Fruit fly (Drosophila melanogaster) whole organism, embryonic: Measurements from ENCODE around the gene CG42494.

ENCODE experiments used
- B-H1 ChIP-seq: fragments of 200-800 bp; sonication (Bioruptor generic); IDR thresholded peaks from 3 replicates; pipeline ENCODE4 v1.3.6; 2022; ENCODE audit warnings: missing biosample characterization, missing genetic modification characterization
- BEAF-32 ChIP-seq: fragments of 200-800 bp; sonication (Bioruptor generic); optimal IDR thresholded peaks from 3 replicates; lab custom pipeline; 2017; ENCODE audit warnings: missing biosample characterization, missing genetic modification characterization, mild to moderate bottlenecking, moderate library complexity, missing genetic modification reagents
- CG11504 ChIP-seq: fragments of 200-800 bp; sonication (Bioruptor generic); optimal IDR thresholded peaks from 3 replicates; lab custom pipeline; 2019; ENCODE audit warnings: missing biosample characterization, mild to moderate bottlenecking, missing genetic modification characterization, moderate library complexity
- CG12391 ChIP-seq: fragments of 200-800 bp; sonication (Bioruptor generic); optimal IDR thresholded peaks from 3 replicates; lab custom pipeline; 2018; ENCODE audit warnings: missing biosample characterization, mild to moderate bottlenecking, missing genetic modification characterization, moderate library complexity
- CG12659 ChIP-seq: fragments of 200-800 bp; sonication (Bioruptor generic); optimal IDR thresholded peaks from 3 replicates; lab custom pipeline; 2017; ENCODE audit warnings: mild to moderate bottlenecking, missing biosample characterization, missing genetic modification reagents, missing genetic modification characterization
- CG12942 ChIP-seq: fragments of 200-800 bp; sonication (Bioruptor generic); optimal IDR thresholded peaks from 3 replicates; lab custom pipeline; 2016; ENCODE audit warnings: missing biosample characterization, missing genetic modification characterization
- CG1602 ChIP-seq: fragments of 200-800 bp; sonication (Bioruptor generic); optimal IDR thresholded peaks from 3 replicates; lab custom pipeline; 2016; ENCODE audit warnings: missing biosample characterization, missing genetic modification characterization
- CG16813 ChIP-seq: fragments of 200-800 bp; sonication (Bioruptor generic); IDR thresholded peaks from 3 replicates; pipeline ENCODE4 v1.3.6; 2022; ENCODE audit warnings: missing biosample characterization, missing genetic modification characterization; ENCODE audit not compliant: partially characterized antibody
- CG17328 ChIP-seq: fragments of 200-800 bp; sonication (Bioruptor generic); IDR thresholded peaks from 2 replicates; pipeline ENCODE4 v1.3.6; 2022; ENCODE audit warnings: missing biosample characterization, missing genetic modification characterization
- CG17829 ChIP-seq: fragments of 200-800 bp; optimal IDR thresholded peaks from 2 replicates; lab custom pipeline; 2019; ENCODE audit warnings: missing biosample characterization, mild to moderate bottlenecking, missing genetic modification characterization, moderate library complexity
- CG18476 ChIP-seq: fragments of 200-800 bp; sonication (Bioruptor generic); optimal IDR thresholded peaks from 2 replicates; lab custom pipeline; 2016; ENCODE audit warnings: missing biosample characterization, mild to moderate bottlenecking, missing genetic modification characterization
- CG3065 ChIP-seq: fragments of 200-800 bp; sonication (Bioruptor generic); optimal IDR thresholded peaks from 2 replicates; lab custom pipeline; 2016; ENCODE audit warnings: missing biosample characterization, missing genetic modification characterization
- CG31441 ChIP-seq: fragments of 200-800 bp; sonication (Bioruptor generic); IDR thresholded peaks from 2 replicates; pipeline ENCODE4 v1.3.6; 2022; ENCODE audit warnings: missing biosample characterization, missing genetic modification characterization
- CG32772 ChIP-seq: fragments of 200-800 bp; sonication (Bioruptor generic); IDR thresholded peaks from 2 replicates; pipeline ENCODE4 v1.3.6; 2022; ENCODE audit warnings: missing biosample characterization, missing genetic modification characterization
- CG34376 ChIP-seq: fragments of 200-800 bp; sonication (Bioruptor generic); optimal IDR thresholded peaks from 2 replicates; lab custom pipeline; 2018; ENCODE audit warnings: missing biosample characterization, mild to moderate bottlenecking, missing genetic modification characterization
- CG3995 ChIP-seq: fragments of 200-800 bp; sonication (Bioruptor generic); optimal IDR thresholded peaks from 3 replicates; lab custom pipeline; 2016; ENCODE audit warnings: missing biosample characterization, missing genetic modification characterization
- CG4328 ChIP-seq: fragments of 200-800 bp; sonication (Bioruptor generic); optimal IDR thresholded peaks from 3 replicates; lab custom pipeline; 2017; ENCODE audit warnings: missing biosample characterization, missing genetic modification reagents, missing genetic modification characterization
- CG4617 ChIP-seq: fragments of 200-800 bp; sonication (Bioruptor generic); optimal IDR thresholded peaks from 3 replicates; lab custom pipeline; 2016; ENCODE audit warnings: missing biosample characterization, missing genetic modification characterization, borderline replicate concordance
- CG4707 ChIP-seq: fragments of 200-800 bp; sonication (Bioruptor generic); optimal IDR thresholded peaks from 2 replicates; lab custom pipeline; 2018; ENCODE audit warnings: missing biosample characterization, mild to moderate bottlenecking, missing genetic modification characterization, moderate library complexity
- CG6765 ChIP-seq: fragments of 200-800 bp; sonication (Bioruptor generic); optimal IDR thresholded peaks from 3 replicates; lab custom pipeline; 2017; ENCODE audit warnings: missing biosample characterization, mild to moderate bottlenecking, missing genetic modification characterization
- CG7556 ChIP-seq: fragments of 200-800 bp; sonication (Bioruptor generic); optimal IDR thresholded peaks from 2 replicates; lab custom pipeline; 2017; ENCODE audit warnings: missing biosample characterization, mild to moderate bottlenecking, missing genetic modification characterization
- CG8281 ChIP-seq: fragments of 200-800 bp; sonication (Bioruptor generic); optimal IDR thresholded peaks from 2 replicates; lab custom pipeline; 2018; ENCODE audit warnings: missing biosample characterization, mild to moderate bottlenecking, missing genetic modification characterization, moderate library complexity
- CG8388 ChIP-seq: fragments of 200-800 bp; sonication (Bioruptor generic); optimal IDR thresholded peaks from 2 replicates; lab custom pipeline; 2019; ENCODE audit warnings: missing biosample characterization, mild to moderate bottlenecking, missing genetic modification characterization, moderate library complexity
- CG8924 ChIP-seq: fragments of 200-800 bp; optimal IDR thresholded peaks from 3 replicates; lab custom pipeline; 2019; ENCODE audit warnings: missing biosample characterization, mild to moderate bottlenecking, missing genetic modification characterization, moderate library complexity
- CG9797 ChIP-seq: fragments of 200-800 bp; sonication (Bioruptor generic); optimal IDR thresholded peaks from 3 replicates; lab custom pipeline; 2018; ENCODE audit warnings: missing biosample characterization, mild to moderate bottlenecking, missing genetic modification characterization
- CG9932 ChIP-seq: fragments of 200-800 bp; sonication (Bioruptor generic); IDR thresholded peaks from 2 replicates; pipeline ENCODE4 v1.3.6; 2022; ENCODE audit warnings: missing biosample characterization, missing genetic modification characterization
- Dbx ChIP-seq: fragments of 200-800 bp; sonication (Bioruptor generic); IDR thresholded peaks from 3 replicates; pipeline ENCODE4 v1.3.6; 2022; ENCODE audit warnings: missing biosample characterization, missing genetic modification characterization
- Doc3 ChIP-seq: fragments of 200-800 bp; sonication (Bioruptor generic); IDR thresholded peaks from 3 replicates; pipeline ENCODE4 v1.3.6; 2022; ENCODE audit warnings: missing biosample characterization, missing genetic modification characterization; ENCODE audit not compliant: partially characterized antibody
- E2f2 ChIP-seq: fragments of 200-800 bp; sonication (Bioruptor generic); IDR thresholded peaks from 2 replicates; pipeline ENCODE4 v1.3.6; 2022; ENCODE audit warnings: missing biosample characterization, missing genetic modification characterization
- HLHmδ ChIP-seq: fragments of 200-800 bp; sonication (Bioruptor generic); optimal IDR thresholded peaks from 2 replicates; lab custom pipeline; 2018; ENCODE audit warnings: missing biosample characterization, mild to moderate bottlenecking, missing genetic modification characterization, moderate library complexity
- Hr3 ChIP-seq: fragments of 200-800 bp; sonication (Bioruptor generic); optimal IDR thresholded peaks from 3 replicates; lab custom pipeline; 2016; ENCODE audit warnings: missing biosample characterization, missing genetic modification characterization
- MBD-R2 ChIP-seq: fragments of 200-800 bp; sonication (Bioruptor generic); IDR thresholded peaks from 2 replicates; pipeline ENCODE4 v1.3.6; 2022; ENCODE audit warnings: missing biosample characterization, missing genetic modification characterization
- Spps ChIP-seq: fragments of 200-800 bp; sonication (Bioruptor generic); optimal IDR thresholded peaks from 2 replicates; lab custom pipeline; 2018; ENCODE audit warnings: missing biosample characterization, mild to moderate bottlenecking, missing genetic modification characterization
- Ssrp ChIP-seq: fragments of 200-800 bp; sonication (Bioruptor generic); optimal IDR thresholded peaks from 2 replicates; lab custom pipeline; 2018; ENCODE audit warnings: missing biosample characterization, mild to moderate bottlenecking, missing genetic modification characterization, moderate library complexity
- Stat92E ChIP-seq, 3 experiments: fragments of >200 bp in 2 of 3; fragments of 200-800 bp in 1 of 3; sonication (Bioruptor generic) in 1 of 3; optimal IDR thresholded peaks; 2 replicates each; lab custom pipeline; 2017 to 2019; ENCODE audit warnings: missing biosample characterization in 3 of 3, missing genetic modification characterization in 3 of 3, mild to moderate bottlenecking in 1 of 3, moderate library complexity in 1 of 3
- abd-A ChIP-seq: fragments of 200-800 bp; sonication (Bioruptor generic); optimal IDR thresholded peaks from 3 replicates; lab custom pipeline; 2019; ENCODE audit warnings: missing biosample characterization, mild to moderate bottlenecking, missing genetic modification characterization, moderate library complexity
- chinmo ChIP-seq: fragments of 200-800 bp; sonication (Bioruptor generic); IDR thresholded peaks from 4 replicates; pipeline ENCODE4 v1.3.6; 2022; ENCODE audit warnings: missing biosample characterization, missing genetic modification characterization; ENCODE audit not compliant: partially characterized antibody
- crol ChIP-seq: fragments of 200-800 bp; sonication (Bioruptor generic); IDR thresholded peaks from 2 replicates; pipeline ENCODE4 v1.3.6; 2022; ENCODE audit warnings: missing biosample characterization, missing genetic modification characterization
- cwo ChIP-seq: fragments of 200-800 bp; sonication (Bioruptor generic); optimal IDR thresholded peaks from 3 replicates; lab custom pipeline; 2017; ENCODE audit warnings: missing biosample characterization, missing genetic modification characterization, mild to moderate bottlenecking, moderate library complexity, missing genetic modification reagents
- ham ChIP-seq: fragments of 200-800 bp; sonication (Bioruptor generic); IDR thresholded peaks from 2 replicates; pipeline ENCODE4 v1.3.6; 2022; ENCODE audit warnings: missing biosample characterization, missing genetic modification characterization
- kni ChIP-seq: fragments of 200-800 bp; sonication (Bioruptor generic); optimal IDR thresholded peaks from 3 replicates; lab custom pipeline; 2017; ENCODE audit warnings: mild to moderate bottlenecking, missing biosample characterization, missing genetic modification reagents, missing genetic modification characterization
- lilli ChIP-seq: fragments of 200-800 bp; sonication (Bioruptor generic); optimal IDR thresholded peaks from 3 replicates; lab custom pipeline; 2016; ENCODE audit warnings: missing biosample characterization, missing genetic modification characterization
- lola ChIP-seq, 3 experiments: fragments of >200 bp in 2 of 3; fragments of 200-800 bp in 1 of 3; sonication (Bioruptor generic) in 1 of 3; optimal IDR thresholded peaks; 2 replicates each; lab custom pipeline; 2017 to 2019; ENCODE audit warnings: missing biosample characterization in 3 of 3, missing genetic modification characterization in 3 of 3, mild to moderate bottlenecking in 1 of 3, moderate library complexity in 1 of 3
- nerfin-1 ChIP-seq: fragments of 200-800 bp; sonication (Bioruptor generic); optimal IDR thresholded peaks from 3 replicates; lab custom pipeline; 2019; ENCODE audit warnings: missing biosample characterization, mild to moderate bottlenecking, missing genetic modification characterization, moderate library complexity
- prd ChIP-seq, 3 experiments: fragments of >200 bp in 2 of 3; fragments of 200-800 bp in 1 of 3; sonication (Bioruptor generic) in 1 of 3; optimal IDR thresholded peaks in 2 of 3; IDR thresholded peaks in 1 of 3; 2 replicates in 2 of 3; 3 replicates in 1 of 3; pipeline versions ENCODE4 v1.3.6 to Lab custom; 2017 to 2022; ENCODE audit warnings: missing biosample characterization in 1 of 3, missing genetic modification characterization in 1 of 3
- pzg ChIP-seq: fragments of 200-800 bp; sonication (Bioruptor generic); optimal IDR thresholded peaks from 3 replicates; lab custom pipeline; 2018; ENCODE audit warnings: missing biosample characterization, mild to moderate bottlenecking, missing genetic modification characterization, moderate library complexity

CG42494 gene

dm6 chr3L:3159309-3160194 lies 24.7 kb upstream of the CG42494 start, which contains the start of the genes ND-30 and CG15812 (continued):
- TF ChIP-seq CG18476: no peak
- no peak for TF ChIP-seq CG17328 (GFP tag; lab: Robert Waterston, UW)
- no peak for TF ChIP-seq crol (GFP tag; lab: Robert Waterston, UW)
- TF ChIP-seq nerfin-1: peak; percentile 3
- TF ChIP-seq CG12942 (GFP tag; lab: Kevin White, UChicago): no peak
- peak; percentile 55 for TF ChIP-seq CG12659 (GFP tag; lab: Kevin White, UChicago)
- TF ChIP-seq CG4617 (GFP tag; lab: Kevin White, UChicago): peak; percentile 47
- TF ChIP-seq cwo: no peak
- TF ChIP-seq Stat92E (GFP tag; optimal IDR thresholded peaks at IDR 0.05; lab: Kevin White, UChicago): peak in 1 of 3 experiments; percentile 43
- peak; percentile 60 for TF ChIP-seq CG8281 (tag; lab: Kevin White, UChicago)
- TF ChIP-seq CG9797 (GFP tag; lab: Kevin White, UChicago): peak; percentile 38
- peak; percentile 46 for TF ChIP-seq CG17829 (tag; lab: Kevin White, UChicago)
- TF ChIP-seq CG3065 (GFP tag; lab: Kevin White, UChicago): no peak
- no peak for TF ChIP-seq Doc3 (GFP tag; lab: Robert Waterston, UW)
- TF ChIP-seq CG11504 (tag; lab: Kevin White, UChicago): no peak
- TF ChIP-seq chinmo: 0 out of 4 replicates have a peak, but pooled peaks have one; percentile 29
- TF ChIP-seq BEAF-32 (GFP tag; lab: Kevin White, UChicago): peak; percentile 20
- no peak for TF ChIP-seq CG4707 (GFP tag; lab: Kevin White, UChicago)
- 0 out of 2 replicates have a peak, but pooled peaks have one; percentile 16 for TF ChIP-seq CG9932 (GFP tag; lab: Robert Waterston, UW)
- TF ChIP-seq CG7556: peak; percentile 24
- peak; percentile 58 for TF ChIP-seq CG12391 (tag; lab: Kevin White, UChicago)
- TF ChIP-seq E2f2: 0 out of 2 replicates have a peak, but pooled peaks have one; percentile 13
- no peak for TF ChIP-seq CG34376 (GFP tag; lab: Kevin White, UChicago)
- peak; percentile 45 for TF ChIP-seq CG1602 (GFP tag; lab: Kevin White, UChicago)
- no peak for TF ChIP-seq kni
- no peak for TF ChIP-seq B-H1 (GFP tag; lab: Robert Waterston, UW)
- no peak for TF ChIP-seq CG16813 (GFP tag; lab: Robert Waterston, UW)
- TF ChIP-seq abd-A (tag; lab: Kevin White, UChicago): no peak
- peak; percentile 46 for TF ChIP-seq Hr3 (GFP tag; lab: Kevin White, UChicago)
- TF ChIP-seq ham (GFP tag; lab: Robert Waterston, UW): no peak
- TF ChIP-seq CG32772: no peak
- TF ChIP-seq Dbx (GFP tag; lab: Robert Waterston, UW): no peak
- no peak for TF ChIP-seq CG6765 (GFP tag; lab: Kevin White, UChicago)
- TF ChIP-seq HLHmδ (GFP tag; lab: Kevin White, UChicago): no peak
- peak; percentile 11 for TF ChIP-seq lilli (GFP tag; lab: Kevin White, UChicago)
- TF ChIP-seq prd (optimal IDR thresholded peaks at IDR 0.05; lab: Kevin White, UChicago): no peak
- TF ChIP-seq prd (GFP tag; IDR thresholded peaks at IDR 0.05; lab: Robert Waterston, UW): 0 out of 3 replicates have a peak, but pooled peaks have one; percentile 12
- TF ChIP-seq CG3995 (GFP tag; lab: Kevin White, UChicago): peak; percentile 95
- TF ChIP-seq CG8924 (tag; lab: Kevin White, UChicago): peak; percentile 51
- TF ChIP-seq CG8388 (GFP tag; lab: Kevin White, UChicago): no peak
- TF ChIP-seq pzg (GFP tag; lab: Kevin White, UChicago): peak; percentile 35
- TF ChIP-seq CG31441 (GFP tag; lab: Robert Waterston, UW): no peak
- TF ChIP-seq MBD-R2 (GFP tag; lab: Robert Waterston, UW): peak; percentile 69
- TF ChIP-seq lola (GFP tag; optimal IDR thresholded peaks at IDR 0.05; lab: Kevin White, UChicago): peak in 1 of 3 experiments; percentile 51
- TF ChIP-seq CG4328: no peak
- no peak for TF ChIP-seq Spps (tag; lab: Kevin White, UChicago)
- TF ChIP-seq Ssrp (tag; lab: Kevin White, UChicago): peak; percentile 10
